Fruit fly (Drosophila melanogaster): ENCODE data around the gene CG12539.

Gene CG12539

dm6 chrX:14848755-14849354 is 4.3 kb upstream of the CG12539 start, which contains the start of gene CG9522:
Gene CG9522 (minus strand): TSS chrX:14848808.
- TF ChIP-seq CTCF (optimal IDR thresholded peaks at IDR 0.05) (no peak), CG8478 (optimal IDR thresholded peaks at IDR 0.05) (no peak)

DNA sequence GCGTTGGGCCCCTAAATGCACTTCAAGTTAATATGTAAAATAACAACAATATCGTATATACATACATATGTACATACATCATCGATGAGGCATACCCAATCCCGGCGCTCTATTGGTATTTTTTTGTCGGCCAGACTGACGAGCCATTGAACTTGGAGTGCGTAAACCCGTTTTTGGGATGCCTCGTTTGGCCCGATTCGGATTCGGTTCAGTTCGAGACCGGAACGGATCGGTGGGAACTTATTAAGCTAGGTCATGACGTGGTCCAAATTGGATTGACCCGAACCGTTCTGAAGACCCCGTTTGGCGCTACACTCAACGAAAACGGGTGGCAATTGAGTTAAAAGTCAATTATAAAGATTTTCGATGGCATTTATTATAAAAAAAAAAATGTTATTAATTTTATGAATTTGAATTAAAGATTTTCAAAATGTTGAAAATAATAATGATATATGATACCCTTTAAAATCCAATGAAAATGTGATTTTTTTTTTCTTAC is 1.6 kb upstream of the CG12539 start:
- no peak for TF ChIP-seq CTCF (optimal IDR thresholded peaks at IDR 0.05)
- no peak for TF ChIP-seq CG8478 (optimal IDR thresholded peaks at IDR 0.05)

dm6 chrX:14841893-14842505 is 2.6 kb downstream of the CG12539 start:
- TF ChIP-seq CTCF (optimal IDR thresholded peaks at IDR 0.05) (no peak), CG8478 (optimal IDR thresholded peaks at IDR 0.05) (no peak)

DNA sequence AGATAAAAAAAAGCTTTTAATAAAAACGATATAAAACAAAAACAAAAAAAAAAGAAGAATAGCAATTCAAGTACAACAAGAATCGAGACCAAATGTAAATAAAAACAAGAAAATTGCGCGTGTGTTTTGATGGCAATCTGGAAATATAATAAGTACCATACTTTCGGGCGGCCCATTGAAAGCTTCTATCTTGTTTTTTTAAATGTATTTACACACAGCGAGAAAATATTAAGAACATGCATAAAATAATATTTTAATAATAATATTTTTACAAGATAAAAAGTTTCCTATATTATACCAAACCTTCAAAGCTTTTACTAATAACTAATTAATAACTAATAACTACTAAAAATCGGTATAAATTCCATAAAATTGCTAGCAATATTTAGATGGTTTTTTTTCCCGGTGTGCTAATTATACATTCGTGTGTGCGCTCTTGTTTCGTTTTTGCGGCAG is 4.1 kb downstream of the CG12539 start:
- TF ChIP-seq CG8478 (optimal IDR thresholded peaks at IDR 0.05): no peak
- TF ChIP-seq CTCF (optimal IDR thresholded peaks at IDR 0.05): no peak

DNA sequence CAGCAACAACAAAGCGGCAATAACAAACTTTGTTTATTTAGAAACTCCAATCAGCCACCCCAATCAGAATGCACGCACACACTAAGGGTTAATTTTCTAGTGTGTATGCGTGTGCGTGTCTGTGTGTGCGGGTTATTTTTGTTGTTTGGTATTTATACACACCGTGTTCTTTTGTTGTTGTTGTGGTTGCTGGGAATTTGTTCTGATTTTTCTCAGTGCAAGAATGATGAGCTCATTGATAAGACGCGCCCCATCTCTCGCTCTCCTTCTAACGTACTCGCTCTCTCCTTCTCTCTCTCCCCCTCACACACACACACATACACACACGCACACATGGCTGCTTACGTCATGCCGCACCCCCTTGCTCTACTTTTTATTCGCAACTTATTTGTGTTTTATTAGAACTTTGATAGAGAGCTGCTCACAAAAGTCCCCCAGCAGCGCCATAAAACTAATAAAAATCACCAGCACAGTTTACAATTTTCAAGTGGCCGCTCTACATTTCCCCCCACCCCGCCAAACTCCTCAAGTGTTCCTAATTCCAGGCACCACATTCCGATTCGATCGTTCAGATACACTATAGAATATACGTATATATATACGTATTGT is 4.7 kb downstream of the CG12539 start:
- no peak for TF ChIP-seq CTCF (optimal IDR thresholded peaks at IDR 0.05)
- no peak for TF ChIP-seq CG8478 (optimal IDR thresholded peaks at IDR 0.05)

DNA sequence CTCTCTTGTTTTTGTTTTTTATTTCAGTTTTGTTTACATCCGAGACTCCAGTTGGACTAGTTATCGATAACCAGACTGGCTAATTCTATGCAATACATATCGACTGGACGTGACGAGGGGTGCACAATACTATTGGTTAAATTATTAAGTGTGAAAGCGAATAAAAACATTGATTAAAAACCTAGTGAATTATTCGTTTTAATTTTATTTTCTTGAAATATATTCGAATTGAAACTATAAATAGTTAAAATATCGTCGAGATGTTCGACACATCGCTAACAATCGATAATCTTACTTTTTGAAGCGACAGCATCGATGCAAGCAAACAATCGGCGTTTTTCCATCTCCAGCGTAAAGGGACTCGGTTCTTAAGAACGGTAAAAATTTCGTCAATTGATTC is 5.5 kb downstream of the CG12539 start, which contains the start of the genes CG32590 and Flo2:
CG32590 (minus strand) TSS at position 60 of the 400 bp plus-strand sequence.
Flo2 (plus strand) TSS at position 330 of the 400 bp plus-strand sequence.
- TF ChIP-seq CG8478 (optimal IDR thresholded peaks at IDR 0.05) (no peak), CTCF (optimal IDR thresholded peaks at IDR 0.05) (no peak)

DNA sequence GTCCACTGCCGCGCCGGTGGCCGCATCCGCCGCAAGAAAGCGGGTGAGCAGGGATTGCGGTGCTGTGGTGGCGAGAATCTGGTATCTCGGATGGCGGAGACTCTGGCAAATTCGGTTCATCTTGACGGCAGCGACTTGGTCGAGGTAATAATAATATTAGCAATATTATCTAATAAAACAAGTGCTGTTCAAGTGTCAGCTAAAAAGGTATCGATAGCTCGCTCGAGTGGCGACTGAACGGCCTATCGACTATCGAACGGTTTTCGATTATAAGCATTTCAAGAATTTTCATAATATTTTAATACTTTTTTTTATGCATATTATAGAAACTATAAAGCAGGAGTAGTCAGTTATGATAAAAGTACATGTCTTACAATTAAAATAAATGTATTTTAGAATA is 6.6 kb downstream of the CG12539 start, which contains the start of gene Grx5:
Grx5 (minus strand) TSS at position 216 of the 400 bp plus-strand sequence.
- TF ChIP-seq CG8478 (optimal IDR thresholded peaks at IDR 0.05) (no peak), CTCF (optimal IDR thresholded peaks at IDR 0.05) (no peak)

DNA sequence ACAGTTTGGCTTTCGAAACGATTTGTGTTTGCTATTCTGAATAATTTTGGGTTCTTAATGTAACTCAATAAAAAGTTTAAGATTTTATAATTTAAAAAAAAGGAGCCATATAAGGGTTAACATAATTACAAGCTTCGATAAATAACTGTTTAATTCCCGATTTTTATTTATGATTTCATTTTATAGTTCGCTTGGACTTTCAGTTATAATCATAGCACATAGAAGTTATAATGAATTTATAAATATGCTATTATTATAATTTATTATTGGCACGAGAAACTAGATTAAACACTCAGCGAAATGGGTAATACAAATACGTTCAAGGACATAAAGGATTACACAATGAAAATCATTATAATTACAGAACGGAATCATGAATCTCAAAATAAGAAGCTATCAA is 8.1 kb downstream of the CG12539 start, which contains the start of gene CG14410:
CG14410 (plus strand) TSS at position 301 of the 400 bp plus-strand sequence.
- TF ChIP-seq CG8478 (optimal IDR thresholded peaks at IDR 0.05) (no peak), CTCF (optimal IDR thresholded peaks at IDR 0.05) (no peak)

dm6 chrX:14832562-14833303 is 11.8 kb downstream of the CG12539 start, which contains the start of gene CG14411:
Gene CG14411 (plus strand): TSS chrX:14832647.
- TF ChIP-seq CTCF (optimal IDR thresholded peaks at IDR 0.05) (no peak), CG8478 (optimal IDR thresholded peaks at IDR 0.05) (no peak)

- TF ChIP-seq CG8478 (optimal IDR thresholded peaks at IDR 0.05) (no peak), CTCF (optimal IDR thresholded peaks at IDR 0.05) (no peak)
These were observed 12.6 kb downstream of the CG12539 start, which contains the start of gene CG14408 for dm6 chrX:14831713-14832561. Gene CG14408 (minus strand): TSS chrX:14832033.

- TF ChIP-seq CTCF (optimal IDR thresholded peaks at IDR 0.05) (no peak), CG8478 (optimal IDR thresholded peaks at IDR 0.05) (no peak)
These were observed 16.9 kb downstream of the CG12539 start for dm6 chrX:14827643-14828042.

dm6 chrX:14825922-14826617 is 18.5 kb downstream of the CG12539 start, which contains the start of gene rut:
Gene rut (minus strand): TSS chrX:14826073.
- no peak for TF ChIP-seq CTCF (optimal IDR thresholded peaks at IDR 0.05)
- TF ChIP-seq CG8478 (optimal IDR thresholded peaks at IDR 0.05): no peak

DNA sequence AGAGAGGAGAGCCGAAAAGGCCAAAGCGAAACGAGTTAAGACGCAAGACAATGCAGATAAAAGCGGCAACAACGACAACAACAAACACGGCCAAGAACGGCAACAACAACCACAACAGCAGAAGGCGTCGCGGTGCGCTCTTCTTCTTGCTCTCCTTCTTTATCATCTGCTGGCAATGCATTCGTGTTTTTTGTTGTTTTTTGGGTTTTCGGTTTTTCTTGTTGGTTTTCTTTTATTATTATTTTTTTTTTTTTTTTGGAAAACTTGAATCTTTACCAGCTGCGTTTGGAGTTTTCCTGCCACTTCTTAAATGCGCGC is 19.1 kb downstream of the CG12539 start:
- no peak for TF ChIP-seq CG8478 (optimal IDR thresholded peaks at IDR 0.05)
- TF ChIP-seq CTCF (optimal IDR thresholded peaks at IDR 0.05): no peak
